Worm (Caenorhabditis elegans) whole organism, early embryonic: ENCODE results near the gene nhr-226.

Source experiments
- F13C5.2 ChIP-seq: sonication (generic microtip); optimal IDR thresholded peaks from 2 replicates; lab custom pipeline; 2017; ENCODE audit warnings: mild to moderate bottlenecking, missing genetic modification characterization, inconsistent platforms, missing compliant biosample characterization
- ama-1 ChIP-seq: fragments of 150-350 bp; optimal IDR thresholded peaks from 2 replicates; lab custom pipeline; 2014
- ceh-36 ChIP-seq: sonication (generic microtip); optimal IDR thresholded peaks from 2 replicates; lab custom pipeline; 2016; ENCODE audit warnings: missing genetic modification characterization, inconsistent platforms, missing compliant biosample characterization
- scrt-1 ChIP-seq: fragments of 200-800 bp; sonication (Bioruptor generic); IDR thresholded peaks from 2 replicates; pipeline ENCODE4 v1.3.6; 2022; ENCODE audit warnings: missing genetic modification characterization, missing compliant biosample characterization
- tbx-11 ChIP-seq: fragments of 200-800 bp; sonication (Bioruptor generic); IDR thresholded peaks from 2 replicates; pipeline ENCODE4 v1.3.6; 2022; ENCODE audit warnings: missing genetic modification characterization, missing compliant biosample characterization

DNA sequence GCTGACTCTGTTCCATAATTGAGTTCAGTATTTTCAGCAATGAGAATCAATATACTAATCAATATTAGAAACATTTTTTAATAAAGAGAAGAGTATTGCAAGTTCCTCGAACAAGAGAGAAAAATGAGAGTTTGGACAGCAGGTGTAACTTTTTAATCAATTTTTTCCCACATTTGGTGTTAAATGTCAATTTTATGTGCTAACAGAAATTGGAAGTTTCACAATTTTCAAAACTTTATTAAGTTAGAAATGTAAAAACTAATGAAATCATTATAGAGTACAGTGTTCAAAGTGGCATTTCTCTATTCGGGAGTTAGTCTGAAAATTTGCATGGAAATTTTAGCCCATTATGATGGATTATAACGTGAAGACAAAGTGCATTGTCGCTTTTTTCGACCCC is 46.6 kb downstream of the nhr-226 start, which contains the start of gene irld-30:
- no peak for TF ChIP-seq ceh-36 (tag; lab: Kevin White, UChicago)
- no peak for TF ChIP-seq scrt-1 (GFP tag; lab: Robert Waterston, UW)
- no peak for TF ChIP-seq ama-1
- no peak for TF ChIP-seq F13C5.2 (tag; lab: Kevin White, UChicago)
- no peak for TF ChIP-seq tbx-11 (GFP tag; lab: Robert Waterston, UW)
